Fruit fly (Drosophila melanogaster) whole organism: ENCODE measurements around the gene CG34299.
A peak's percentile ranks its signal among the peaks of the same experiment; 100 is the strongest.

ENCODE experiments used
- CG8478 ChIP-seq: fragments of >200 bp; optimal IDR thresholded peaks from 2 replicates; lab custom pipeline; 2018; ENCODE audit warnings: inconsistent platforms
- Dll ChIP-seq: fragments of >200 bp; optimal IDR thresholded peaks from 2 replicates; lab custom pipeline; 2017
- EcR ChIP-seq, 2 experiments: fragments of >200 bp; optimal IDR thresholded peaks; 2 replicates each; lab custom pipeline; 2017; ENCODE audit warnings: missing biosample characterization in 2 of 2, missing genetic modification characterization in 2 of 2, missing genetic modification reagents in 2 of 2
- pan ChIP-seq: fragments of >200 bp; optimal IDR thresholded peaks from 2 replicates; lab custom pipeline; 2017
- psq ChIP-seq: fragments of >200 bp; optimal IDR thresholded peaks from 2 replicates; lab custom pipeline; 2017
- usp ChIP-seq: fragments of >200 bp; optimal IDR thresholded peaks from 2 replicates; lab custom pipeline; 2017; ENCODE audit warnings: missing biosample characterization, missing genetic modification characterization, mixed read lengths

CG34299 gene

DNA sequence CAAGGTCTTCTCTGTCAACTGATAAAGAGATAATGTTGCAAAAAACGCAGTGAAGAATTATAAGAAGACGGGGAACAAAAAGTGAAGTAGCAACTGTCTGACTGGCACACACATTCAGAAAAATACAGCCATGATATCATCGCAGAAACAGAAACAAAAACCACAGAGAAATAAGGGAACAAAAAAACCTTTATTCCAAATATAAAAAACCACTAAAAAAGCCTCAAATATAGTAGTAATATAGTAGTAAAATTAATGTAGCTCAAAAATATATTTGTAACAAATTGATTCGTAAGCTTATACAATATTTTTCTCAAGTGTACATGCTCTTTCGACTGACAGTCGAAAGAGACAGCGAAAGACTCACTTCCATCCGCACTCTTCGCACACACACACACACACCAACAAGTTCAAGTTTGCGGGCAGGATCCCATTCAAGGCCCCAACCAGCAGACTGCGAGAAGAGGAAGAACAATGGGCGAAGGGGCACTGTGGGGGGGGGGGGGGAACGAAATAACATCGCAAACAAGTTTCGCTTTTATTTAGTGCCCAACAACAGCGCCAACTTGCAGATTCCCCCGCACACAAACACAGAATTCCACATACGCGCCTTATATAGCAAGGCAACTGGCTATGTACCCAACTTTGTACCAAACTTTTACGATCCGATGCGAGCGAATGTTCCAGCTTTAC is 9.1 kb downstream of the CG34299 start:
- no peak for TF ChIP-seq EcR (GFP tag; optimal IDR thresholded peaks at IDR 0.05; lab: Kevin White, UChicago)
- TF ChIP-seq psq (lab: Kevin White, UChicago), result no peak

DNA sequence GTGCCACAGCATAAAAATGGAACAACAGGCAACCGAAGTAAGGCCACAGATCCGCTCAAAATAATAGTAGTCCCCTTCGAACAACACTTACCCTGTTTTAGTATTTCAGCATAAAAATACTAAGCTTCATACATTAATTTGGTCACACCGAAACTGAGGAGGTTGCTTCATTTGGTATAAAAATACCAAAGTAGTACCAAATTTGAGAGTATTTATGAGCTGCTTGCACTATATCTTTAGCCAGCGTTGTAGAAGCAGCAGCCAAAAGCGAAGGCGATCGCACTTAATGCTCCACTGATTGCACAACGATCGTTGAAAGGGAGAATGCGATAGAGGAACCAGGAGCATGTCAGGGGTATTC is 9.6 kb downstream of the CG34299 start:
- TF ChIP-seq psq (lab: Kevin White, UChicago) (no peak), EcR (GFP tag; optimal IDR thresholded peaks at IDR 0.05; lab: Kevin White, UChicago) (no peak), Dll (lab: Kevin White, UChicago) (no peak), pan (no peak), usp (GFP tag; lab: Kevin White, UChicago) (no peak), CG8478 (lab: Kevin White, UChicago) (no peak)

DNA sequence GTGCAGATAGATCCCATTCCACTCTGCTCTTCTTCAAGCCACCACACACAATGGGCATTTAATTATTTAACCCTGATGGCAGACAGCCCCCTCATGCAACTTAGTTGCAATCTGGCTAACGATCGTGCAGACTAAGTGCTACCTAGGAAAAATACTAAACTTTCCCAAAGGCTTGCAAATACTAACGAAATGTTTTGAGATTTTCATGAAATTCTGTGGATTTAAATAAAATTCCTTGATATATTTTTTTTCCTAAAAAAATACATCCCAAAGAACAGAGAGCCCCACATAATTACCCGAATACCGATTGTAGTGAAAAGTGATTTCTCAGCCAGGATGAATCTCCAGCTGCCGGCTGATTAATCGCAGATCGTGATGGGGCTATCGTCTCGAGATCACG is 10.2 kb downstream of the CG34299 start:
- no peak for TF ChIP-seq CG8478 (lab: Kevin White, UChicago)
- no peak for TF ChIP-seq pan
- no peak for TF ChIP-seq usp (GFP tag; lab: Kevin White, UChicago)
- TF ChIP-seq psq (lab: Kevin White, UChicago), result no peak
- no peak for TF ChIP-seq Dll (lab: Kevin White, UChicago)
- TF ChIP-seq EcR (GFP tag; optimal IDR thresholded peaks at IDR 0.05; lab: Kevin White, UChicago), result no peak

DNA sequence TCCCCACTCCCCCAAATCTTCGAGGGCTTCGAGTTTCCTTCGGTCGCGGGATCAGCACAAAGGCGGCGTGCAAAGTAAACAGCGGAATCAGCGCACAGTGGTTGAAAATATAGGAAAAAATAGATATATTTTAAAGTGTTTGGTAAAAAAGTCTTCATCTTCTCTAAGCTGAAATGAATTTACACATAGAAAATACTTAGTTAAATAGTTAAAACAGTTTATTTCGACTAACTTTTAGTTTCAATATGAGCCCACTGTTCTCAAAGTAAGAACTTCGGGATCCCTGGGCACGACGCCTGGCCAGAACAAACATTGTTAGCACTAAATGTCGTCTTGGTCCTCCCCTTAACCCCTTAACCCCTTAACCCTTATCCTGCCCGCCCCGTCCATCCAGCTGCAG is 12.5 kb downstream of the CG34299 start:
- TF ChIP-seq pan (no peak), Dll (lab: Kevin White, UChicago) (no peak), usp (GFP tag; lab: Kevin White, UChicago) (no peak), CG8478 (lab: Kevin White, UChicago) (no peak), psq (lab: Kevin White, UChicago) (no peak), EcR (GFP tag; optimal IDR thresholded peaks at IDR 0.05; lab: Kevin White, UChicago) (peak in 1 of 2 experiments; percentile 28)

DNA sequence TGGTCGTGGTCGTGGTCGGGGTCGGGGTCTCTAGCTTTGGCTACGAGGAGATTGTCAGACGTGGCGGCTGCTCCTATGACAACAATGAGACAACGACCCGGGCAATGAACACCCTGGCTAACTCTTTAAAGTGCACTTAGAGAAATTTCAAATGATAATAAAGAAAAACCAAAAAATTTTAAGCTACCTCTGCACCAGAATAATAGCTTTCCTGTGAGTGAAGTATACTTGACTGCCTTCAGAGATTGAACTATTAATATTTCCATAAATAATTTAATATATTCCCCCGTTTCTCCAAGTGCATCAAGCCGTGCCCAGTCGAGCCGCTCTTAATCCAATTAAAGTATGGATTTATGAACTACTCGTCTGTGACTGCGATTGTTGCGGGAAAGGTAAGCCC is 14.3 kb downstream of the CG34299 start:
- TF ChIP-seq usp (GFP tag; lab: Kevin White, UChicago), result no peak
- no peak for TF ChIP-seq EcR (GFP tag; optimal IDR thresholded peaks at IDR 0.05; lab: Kevin White, UChicago)
- no peak for TF ChIP-seq CG8478 (lab: Kevin White, UChicago)
- no peak for TF ChIP-seq psq (lab: Kevin White, UChicago)
- no peak for TF ChIP-seq Dll (lab: Kevin White, UChicago)
- no peak for TF ChIP-seq pan

DNA sequence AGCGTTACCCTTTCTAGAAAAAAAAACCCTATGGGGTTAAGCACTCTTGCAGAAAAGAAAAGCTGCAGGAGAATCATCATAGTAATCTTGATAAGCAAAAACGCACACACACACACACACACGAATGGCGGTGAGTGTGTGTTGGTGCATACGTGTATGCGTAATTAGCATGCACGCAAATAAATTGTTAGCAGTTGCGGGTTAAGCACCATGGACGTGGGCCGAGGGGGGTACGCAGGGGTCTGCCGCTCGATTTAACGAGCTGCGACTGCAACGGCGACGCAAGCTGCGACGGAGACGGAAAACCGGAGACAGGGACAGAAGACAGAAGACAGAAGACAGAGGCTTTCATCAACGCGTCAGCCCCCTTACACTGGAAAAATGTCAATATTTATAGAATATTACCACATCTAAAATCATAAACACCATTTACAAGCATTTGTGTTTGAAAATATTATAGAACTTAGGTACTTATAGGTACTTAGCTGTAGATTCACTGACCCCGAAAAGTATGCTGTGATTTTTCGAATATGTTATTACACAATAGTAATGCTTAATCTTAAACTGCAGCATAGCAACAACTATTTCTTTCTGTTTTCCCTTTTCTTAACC is 15.4 kb downstream of the CG34299 start:
- no peak for TF ChIP-seq pan
- no peak for TF ChIP-seq CG8478 (lab: Kevin White, UChicago)
- TF ChIP-seq psq (lab: Kevin White, UChicago), result no peak
- TF ChIP-seq EcR (GFP tag; optimal IDR thresholded peaks at IDR 0.05; lab: Kevin White, UChicago), result peak in 1 of 2 experiments; percentile 59
- no peak for TF ChIP-seq Dll (lab: Kevin White, UChicago)
- no peak for TF ChIP-seq usp (GFP tag; lab: Kevin White, UChicago)

DNA sequence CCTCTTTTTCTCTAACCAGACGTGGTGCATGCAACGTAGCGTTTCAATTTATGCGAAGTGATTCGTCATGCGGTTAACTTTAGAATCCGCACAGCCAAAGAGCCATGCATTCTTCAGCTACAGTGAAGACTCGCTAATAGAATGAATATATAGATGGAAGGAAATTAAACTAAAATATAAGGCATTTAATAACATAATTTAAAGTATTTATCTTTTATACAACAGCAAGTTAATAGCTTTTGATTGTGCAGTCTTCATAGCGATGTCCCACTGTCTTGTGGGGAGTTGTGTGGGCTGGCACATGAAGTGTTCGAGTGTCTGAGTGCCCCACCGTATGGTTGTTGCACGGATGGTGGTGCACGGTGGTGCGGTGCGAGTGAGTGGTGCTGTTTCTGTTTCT is 16.0 kb downstream of the CG34299 start:
- TF ChIP-seq pan (no peak), CG8478 (lab: Kevin White, UChicago) (no peak), EcR (GFP tag; optimal IDR thresholded peaks at IDR 0.05; lab: Kevin White, UChicago) (no peak), Dll (lab: Kevin White, UChicago) (no peak), usp (GFP tag; lab: Kevin White, UChicago) (no peak), psq (lab: Kevin White, UChicago) (no peak)

DNA sequence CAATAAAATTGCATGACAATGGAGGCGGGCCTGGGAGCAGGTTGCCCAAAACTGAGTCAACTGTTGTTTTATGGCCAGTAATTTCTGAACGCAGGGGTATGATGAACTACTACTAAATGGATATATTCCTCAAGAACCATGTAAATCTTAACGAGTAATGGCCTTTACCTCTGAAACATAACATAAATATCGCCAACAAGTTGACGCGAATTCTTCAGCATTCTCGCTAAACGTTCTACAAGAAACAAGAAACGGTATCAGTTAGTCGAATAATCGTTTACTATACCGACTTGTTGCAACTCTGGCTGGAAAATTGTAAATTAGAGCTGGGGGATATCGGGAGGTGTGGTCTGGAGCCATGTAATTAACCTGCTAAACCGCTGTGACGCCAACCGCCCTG is 19.4 kb downstream of the CG34299 start:
- no peak for TF ChIP-seq psq (lab: Kevin White, UChicago)
- TF ChIP-seq EcR (GFP tag; optimal IDR thresholded peaks at IDR 0.05; lab: Kevin White, UChicago), result no peak
- TF ChIP-seq CG8478 (lab: Kevin White, UChicago), result no peak
- no peak for TF ChIP-seq pan
- TF ChIP-seq Dll (lab: Kevin White, UChicago), result no peak
- no peak for TF ChIP-seq usp (GFP tag; lab: Kevin White, UChicago)

DNA sequence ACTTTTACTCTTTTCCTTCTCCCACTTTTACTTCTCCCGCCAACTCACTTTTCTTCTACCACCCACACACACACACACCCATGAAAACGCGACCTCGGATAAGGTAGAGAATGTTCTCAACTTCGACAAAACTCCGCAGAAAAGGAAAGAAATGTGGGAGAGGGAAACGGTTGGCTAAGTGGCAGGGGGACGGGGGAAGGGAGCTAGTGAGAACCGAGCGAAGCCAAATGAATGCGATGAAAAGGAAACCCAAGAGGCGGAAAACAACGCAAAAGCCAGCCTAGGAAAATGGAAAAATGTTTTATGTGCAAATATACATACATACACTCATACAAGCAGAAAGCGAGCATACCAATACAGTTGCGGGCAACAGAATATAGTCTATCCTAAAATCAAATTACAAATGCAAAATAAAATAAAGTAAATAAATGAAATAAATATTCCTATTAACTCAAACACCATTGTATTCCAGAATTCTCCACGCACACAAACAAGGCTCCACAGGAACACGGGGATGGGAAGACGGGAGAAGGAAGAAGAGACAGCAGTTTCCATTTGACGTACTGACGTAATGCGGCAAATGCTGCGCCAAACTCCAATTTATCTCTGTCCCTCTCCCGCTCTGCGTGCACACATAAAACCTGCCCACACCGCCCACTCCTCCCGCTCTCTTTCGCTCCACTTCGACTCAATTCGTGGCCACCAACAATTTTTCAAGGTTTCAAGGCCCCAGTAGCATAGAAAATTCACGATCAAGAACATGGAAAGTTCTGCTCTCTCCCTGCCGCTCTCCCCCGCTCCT is 21.1 kb downstream of the CG34299 start:
- no peak for TF ChIP-seq psq (lab: Kevin White, UChicago)
- TF ChIP-seq Dll (lab: Kevin White, UChicago), result no peak
- TF ChIP-seq CG8478 (lab: Kevin White, UChicago), result no peak
- no peak for TF ChIP-seq pan
- no peak for TF ChIP-seq EcR (GFP tag; optimal IDR thresholded peaks at IDR 0.05; lab: Kevin White, UChicago)
- no peak for TF ChIP-seq usp (GFP tag; lab: Kevin White, UChicago)

DNA sequence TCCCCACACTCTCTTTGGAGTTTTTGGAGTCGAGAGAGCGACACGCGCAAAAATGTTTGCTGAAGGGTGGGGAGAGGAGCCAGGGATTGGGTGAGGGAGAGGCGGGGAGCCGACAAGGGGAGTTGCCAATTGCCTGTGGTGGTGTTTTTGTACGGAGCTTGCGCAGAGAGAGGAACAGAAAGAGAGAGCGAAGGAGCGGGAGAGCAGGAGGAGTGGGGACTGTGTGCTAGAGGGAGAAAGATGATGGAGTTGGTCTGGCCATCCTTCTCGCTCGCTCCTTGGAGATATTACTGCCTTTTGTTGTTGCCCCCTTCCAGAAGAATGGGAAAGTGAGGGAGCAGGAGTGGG is 21.7 kb downstream of the CG34299 start:
- TF ChIP-seq usp (GFP tag; lab: Kevin White, UChicago) (no peak), pan (no peak), CG8478 (lab: Kevin White, UChicago) (no peak), Dll (lab: Kevin White, UChicago) (peak; percentile 53), EcR (GFP tag; optimal IDR thresholded peaks at IDR 0.05; lab: Kevin White, UChicago) (peak in 1 of 2 experiments; percentile 57)

DNA sequence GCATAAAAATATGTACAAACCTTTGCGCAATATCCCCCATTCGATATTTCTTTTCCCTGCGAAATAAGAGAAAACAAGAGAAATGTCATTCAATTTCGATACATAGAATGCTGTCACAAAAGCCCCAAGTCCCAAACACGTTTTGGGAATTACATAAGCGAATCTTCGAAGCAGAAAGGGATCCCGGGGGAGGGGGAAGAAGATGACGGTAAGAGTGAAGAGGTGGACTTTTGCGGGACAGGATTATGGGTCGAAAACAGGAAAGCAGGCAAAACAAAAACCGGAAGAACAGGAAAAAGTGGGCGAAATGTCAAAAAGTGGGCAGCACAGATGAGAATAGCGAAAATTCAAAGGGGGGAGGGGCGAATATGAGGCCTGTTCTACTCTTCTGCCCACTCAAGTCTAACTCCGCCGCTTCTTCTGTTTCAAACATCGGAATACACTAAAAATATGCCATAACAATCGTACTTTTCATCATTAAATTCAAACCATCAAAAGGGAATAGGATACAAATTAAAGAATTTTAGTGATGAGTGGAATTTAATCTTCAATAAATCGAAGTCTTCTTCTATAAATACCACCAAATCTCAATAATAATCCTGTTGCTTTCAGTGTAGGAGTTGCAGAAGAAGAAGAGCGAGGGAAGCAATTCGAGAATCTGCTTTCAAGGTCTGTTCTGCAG is 22.9 kb downstream of the CG34299 start:
- TF ChIP-seq EcR (GFP tag; optimal IDR thresholded peaks at IDR 0.05; lab: Kevin White, UChicago), result peak in 1 of 2 experiments; percentile 47
- no peak for TF ChIP-seq CG8478 (lab: Kevin White, UChicago)
